Worm (Caenorhabditis elegans) whole organism, early embryonic: ENCODE measurements around the gene F59A1.16.

Experiments
- B0310.2 ChIP-seq: sonication (generic microtip); optimal IDR thresholded peaks from 2 replicates; lab custom pipeline; 2016; ENCODE audit warnings: mild to moderate bottlenecking, missing genetic modification characterization, missing compliant biosample characterization
- ama-1 ChIP-seq: fragments of 150-350 bp; optimal IDR thresholded peaks from 2 replicates; lab custom pipeline; 2014
- ceh-36 ChIP-seq: sonication (generic microtip); optimal IDR thresholded peaks from 2 replicates; lab custom pipeline; 2016; ENCODE audit warnings: missing genetic modification characterization, inconsistent platforms, missing compliant biosample characterization
- ets-7 ChIP-seq: sonication (generic microtip); optimal IDR thresholded peaks from 2 replicates; lab custom pipeline; 2016; ENCODE audit warnings: missing genotype, missing genetic modification characterization, missing compliant biosample characterization
- hmbx-1 ChIP-seq: sonication (generic microtip); optimal IDR thresholded peaks from 2 replicates; lab custom pipeline; 2016; ENCODE audit warnings: mild to moderate bottlenecking, missing genetic modification characterization, missing compliant biosample characterization
- tbx-37 ChIP-seq: fragments of 200-800 bp; sonication (Bioruptor generic); conservative IDR thresholded peaks from 2 replicates; pipeline ENCODE4 v1.3.6; 2022; ENCODE audit warnings: missing genetic modification reagents, missing genetic modification characterization, missing compliant biosample characterization

- TF ChIP-seq ama-1 (lab: Kevin White, UChicago) (no peak), B0310.2 (tag; lab: Kevin White, UChicago) (no peak), hmbx-1 (tag; lab: Kevin White, UChicago) (no peak), tbx-37 (GFP tag; lab: Robert Waterston, UW) (no peak), ets-7 (tag; lab: Kevin White, UChicago) (no peak), ceh-36 (tag; lab: Kevin White, UChicago) (no peak)
These were observed 33.9 kb upstream of the F59A1.16 start, which contains the start of gene str-77 for ce11 chrV:17718647-17719046.
